Worm (Caenorhabditis elegans) whole organism, late embryonic: ENCODE results near the gene cyp-34A5.

Experiments
- C08G9.2 ChIP-seq: sonication (generic microtip); optimal IDR thresholded peaks from 2 replicates; lab custom pipeline; 2016; ENCODE audit warnings: mild to moderate bottlenecking, missing genetic modification characterization, moderate library complexity, missing compliant biosample characterization
- C38D4.7 ChIP-seq: fragments of 200-800 bp; sonication (Bioruptor generic); optimal IDR thresholded peaks from 2 replicates; lab custom pipeline; 2018; ENCODE audit warnings: mild to moderate bottlenecking, missing genetic modification characterization, moderate library complexity, missing compliant biosample characterization
- F13H6.1 ChIP-seq: sonication (generic microtip); optimal IDR thresholded peaks from 2 replicates; lab custom pipeline; 2016; ENCODE audit warnings: missing genetic modification characterization, missing compliant biosample characterization
- K02D7.2 ChIP-seq: sonication (generic microtip); optimal IDR thresholded peaks from 2 replicates; lab custom pipeline; 2017; ENCODE audit warnings: mild to moderate bottlenecking, missing genetic modification characterization, missing compliant biosample characterization
- K09A11.1 ChIP-seq: sonication (generic microtip); optimal IDR thresholded peaks from 2 replicates; lab custom pipeline; 2017; ENCODE audit warnings: antibody characterized with exemption, mild to moderate bottlenecking, missing genetic modification characterization, missing compliant biosample characterization; ENCODE audit not compliant: insufficient read depth
- T23F11.4 ChIP-seq: fragments of 200-800 bp; sonication (Bioruptor generic); optimal IDR thresholded peaks from 2 replicates; lab custom pipeline; 2018; ENCODE audit warnings: mild to moderate bottlenecking, missing genetic modification characterization, missing compliant biosample characterization
- Y22D7AL.16 ChIP-seq: sonication (generic microtip); optimal IDR thresholded peaks from 2 replicates; lab custom pipeline; 2016; ENCODE audit warnings: missing genetic modification characterization, missing compliant biosample characterization
- ahr-1 ChIP-seq: sonication (generic microtip); optimal IDR thresholded peaks from 2 replicates; lab custom pipeline; 2016; ENCODE audit warnings: missing genetic modification characterization, missing compliant biosample characterization
- ceh-2 ChIP-seq: sonication (generic microtip); optimal IDR thresholded peaks from 2 replicates; lab custom pipeline; 2016; ENCODE audit warnings: missing genotype, missing genetic modification characterization, missing compliant biosample characterization
- ceh-22 ChIP-seq: sonication (generic microtip); optimal IDR thresholded peaks from 2 replicates; lab custom pipeline; 2017; ENCODE audit warnings: missing biosample characterization, missing genetic modification characterization
- ceh-30 ChIP-seq: fragments of 150-350 bp; optimal IDR thresholded peaks from 2 replicates; lab custom pipeline; 2014; ENCODE audit warnings: missing biosample characterization, missing genetic modification characterization
- ceh-34 ChIP-seq: sonication (generic microtip); optimal IDR thresholded peaks from 2 replicates; lab custom pipeline; 2016; ENCODE audit warnings: mild to moderate bottlenecking, missing genetic modification characterization, missing compliant biosample characterization
- ceh-48 ChIP-seq: sonication (generic microtip); optimal IDR thresholded peaks from 2 replicates; lab custom pipeline; 2016; ENCODE audit warnings: missing genetic modification characterization, inconsistent platforms, missing compliant biosample characterization
- ceh-6 ChIP-seq: fragments of 200-800 bp; sonication (Bioruptor generic); optimal IDR thresholded peaks from 2 replicates; lab custom pipeline; 2018; ENCODE audit warnings: mild to moderate bottlenecking, missing genetic modification characterization, missing compliant biosample characterization
- che-1 ChIP-seq: sonication (generic microtip); optimal IDR thresholded peaks from 2 replicates; lab custom pipeline; 2016; ENCODE audit warnings: mild to moderate bottlenecking, missing genetic modification characterization, missing compliant biosample characterization
- dmd-4 ChIP-seq: sonication (generic microtip); optimal IDR thresholded peaks from 2 replicates; lab custom pipeline; 2016; ENCODE audit warnings: borderline replicate concordance, missing genetic modification characterization, missing compliant biosample characterization
- ets-4 ChIP-seq: sonication (generic microtip); optimal IDR thresholded peaks from 2 replicates; lab custom pipeline; 2016; ENCODE audit warnings: missing genetic modification characterization, missing compliant biosample characterization
- eyg-1 ChIP-seq: sonication (generic microtip); optimal IDR thresholded peaks from 2 replicates; lab custom pipeline; 2016; ENCODE audit warnings: missing genotype, missing genetic modification characterization, missing compliant biosample characterization
- fkh-10 ChIP-seq: fragments of 150-350 bp; optimal IDR thresholded peaks from 2 replicates; lab custom pipeline; 2014; ENCODE audit warnings: missing biosample characterization, missing genetic modification reagents, missing genetic modification characterization
- gmeb-2 ChIP-seq: sonication (generic microtip); optimal IDR thresholded peaks from 2 replicates; lab custom pipeline; 2016; ENCODE audit warnings: missing genetic modification characterization, inconsistent platforms, missing compliant biosample characterization
- hlh-15 ChIP-seq: sonication (generic microtip); optimal IDR thresholded peaks from 2 replicates; lab custom pipeline; 2016; ENCODE audit warnings: missing genetic modification characterization, missing compliant biosample characterization
- hlh-30 ChIP-seq: sonication (generic microtip); optimal IDR thresholded peaks from 2 replicates; lab custom pipeline; 2017; ENCODE audit warnings: antibody characterized with exemption, missing genetic modification characterization, missing compliant biosample characterization; ENCODE audit not compliant: insufficient read depth
- hlh-6 ChIP-seq: sonication (generic microtip); optimal IDR thresholded peaks from 2 replicates; lab custom pipeline; 2016; ENCODE audit warnings: missing genotype, missing genetic modification characterization, missing compliant biosample characterization
- lim-6 ChIP-seq: sonication (generic microtip); optimal IDR thresholded peaks from 2 replicates; lab custom pipeline; 2016; ENCODE audit warnings: missing genetic modification characterization, missing compliant biosample characterization
- lin-11 ChIP-seq: fragments of 200-800 bp; sonication (Bioruptor generic); optimal IDR thresholded peaks from 2 replicates; lab custom pipeline; 2018; ENCODE audit warnings: mild to moderate bottlenecking, missing genetic modification characterization, missing compliant biosample characterization
- mec-3 ChIP-seq: sonication (generic microtip); optimal IDR thresholded peaks from 2 replicates; lab custom pipeline; 2016; ENCODE audit warnings: borderline replicate concordance, missing genetic modification characterization, missing compliant biosample characterization
- nfya-1 ChIP-seq: sonication (generic microtip); optimal IDR thresholded peaks from 2 replicates; lab custom pipeline; 2017; ENCODE audit warnings: missing genetic modification characterization, mild to moderate bottlenecking, missing compliant biosample characterization, antibody characterized with exemption, moderate library complexity
- odd-2 ChIP-seq: sonication (generic microtip); optimal IDR thresholded peaks from 2 replicates; lab custom pipeline; 2017; ENCODE audit warnings: antibody characterized with exemption, mild to moderate bottlenecking, missing genetic modification characterization, missing compliant biosample characterization
- pag-3 ChIP-seq: sonication (generic microtip); optimal IDR thresholded peaks from 2 replicates; lab custom pipeline; 2016; ENCODE audit warnings: missing compliant biosample characterization, missing genetic modification characterization, borderline replicate concordance
- pat-9 ChIP-seq: fragments of 200-800 bp; sonication (Bioruptor generic); optimal IDR thresholded peaks from 2 replicates; lab custom pipeline; 2018; ENCODE audit warnings: mild to moderate bottlenecking, missing genetic modification characterization, moderate library complexity, missing compliant biosample characterization
- pha-2 ChIP-seq: sonication (generic microtip); optimal IDR thresholded peaks from 2 replicates; lab custom pipeline; 2017; ENCODE audit warnings: mild to moderate bottlenecking, missing genetic modification characterization, missing compliant biosample characterization
- pros-1 ChIP-seq: fragments of 150-350 bp; optimal IDR thresholded peaks from 2 replicates; lab custom pipeline; 2014; ENCODE audit warnings: missing biosample characterization, missing genetic modification reagents, missing genetic modification characterization
- rnt-1 ChIP-seq: sonication (generic microtip); optimal IDR thresholded peaks from 2 replicates; lab custom pipeline; 2016; ENCODE audit warnings: missing genetic modification characterization, missing compliant biosample characterization
- sdc-2 ChIP-seq: sonication (generic microtip); optimal IDR thresholded peaks from 2 replicates; lab custom pipeline; 2016; ENCODE audit warnings: missing genotype, missing genetic modification characterization, missing compliant biosample characterization
- sox-2 ChIP-seq: fragments of 200-800 bp; sonication (Bioruptor generic); IDR thresholded peaks from 2 replicates; pipeline ENCODE4 v1.3.6; 2022; ENCODE audit warnings: missing genetic modification reagents, missing genetic modification characterization, missing compliant biosample characterization
- tbx-2 ChIP-seq: sonication (generic microtip); optimal IDR thresholded peaks from 2 replicates; lab custom pipeline; 2016; ENCODE audit warnings: missing genetic modification characterization, missing compliant biosample characterization
- unc-3 ChIP-seq, 2 experiments: fragments of 200-800 bp in 1 of 2; sonication (Bioruptor generic) in 1 of 2; sonication (generic microtip) in 1 of 2; conservative IDR thresholded peaks in 1 of 2; optimal IDR thresholded peaks in 1 of 2; 2 replicates each; pipeline versions ENCODE4 v1.3.6 to Lab custom; 2016 to 2022; ENCODE audit warnings: missing compliant biosample characterization in 2 of 2, missing genetic modification characterization in 2 of 2, missing genetic modification reagents in 1 of 2
- unc-86 ChIP-seq: sonication (generic microtip); optimal IDR thresholded peaks from 2 replicates; lab custom pipeline; 2016; ENCODE audit warnings: missing genetic modification characterization, missing compliant biosample characterization
- ztf-16 ChIP-seq: sonication (generic microtip); optimal IDR thresholded peaks from 2 replicates; lab custom pipeline; 2017; ENCODE audit warnings: missing genetic modification characterization, missing compliant biosample characterization

Gene cyp-34A5

DNA sequence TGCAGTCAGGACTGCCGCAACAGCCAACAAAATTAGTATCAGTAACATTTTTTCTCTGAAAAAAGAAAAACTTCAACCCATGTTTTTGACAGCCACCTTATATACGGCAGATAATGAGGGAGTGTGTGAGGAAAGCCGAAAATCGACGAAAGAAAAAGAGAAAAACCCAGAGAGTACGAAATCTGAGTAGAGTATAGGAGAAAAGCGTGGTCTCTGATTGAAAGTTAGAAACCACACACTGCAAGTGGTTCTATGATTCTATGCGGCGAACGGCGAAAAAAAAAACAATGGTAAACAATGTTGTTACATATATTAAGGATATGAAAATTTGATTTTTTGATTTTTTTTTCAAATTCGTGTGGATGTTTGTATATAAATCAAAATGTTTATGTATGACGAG is 10.3 kb upstream of the cyp-34A5 start, which contains the start of gene cyp-34A8:
Gene cyp-34A8 (minus strand): TSS at position 62 of the 400 bp plus-strand sequence.
- TF ChIP-seq ceh-22 (tag; lab: Kevin White, UChicago) (no peak), pat-9 (tag; lab: Kevin White, UChicago) (no peak)

DNA sequence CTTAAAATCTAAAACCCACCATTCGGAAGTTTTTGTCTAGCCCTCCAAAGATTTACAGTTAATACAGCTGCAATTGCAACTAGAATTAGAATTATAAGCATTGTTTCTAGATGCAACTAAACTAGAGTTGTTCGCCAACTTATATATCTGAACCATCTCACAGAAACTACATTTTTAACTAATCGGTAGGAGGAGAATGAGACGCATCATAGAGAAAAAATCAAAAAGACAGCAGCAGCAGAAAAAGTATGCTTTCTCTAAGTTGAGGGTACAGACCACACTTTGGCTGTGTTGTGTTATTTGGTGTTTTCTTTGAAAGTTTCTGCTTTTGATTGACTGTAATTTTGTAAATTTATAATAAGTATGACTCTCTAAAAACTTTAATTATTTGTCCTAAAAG is 6.2 kb upstream of the cyp-34A5 start, which contains the start of gene cyp-34A7:
Gene cyp-34A7 (minus strand): TSS at position 101 of the 400 bp plus-strand sequence.
- TF ChIP-seq ceh-6 (no peak), lim-6 (tag; lab: Kevin White, UChicago) (no peak), tbx-2 (tag; lab: Kevin White, UChicago) (no peak)

DNA sequence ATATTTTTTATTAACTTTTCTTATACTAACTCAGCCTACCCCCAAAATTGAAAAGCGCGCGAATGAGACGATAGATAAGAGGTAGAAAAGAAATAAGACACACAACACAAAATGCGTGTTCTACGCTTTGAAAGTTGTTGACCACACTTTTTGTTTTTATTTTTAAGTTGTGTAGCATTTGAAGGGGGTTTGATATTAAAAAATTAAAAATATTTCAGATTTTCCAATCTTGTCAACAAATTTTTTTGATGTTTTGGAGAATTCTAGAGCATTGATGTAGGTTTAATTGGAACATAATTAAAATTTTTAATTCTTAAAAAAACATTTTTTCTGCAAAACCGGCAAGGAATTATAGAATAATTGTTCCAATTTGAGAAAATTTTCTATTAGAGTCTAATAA is 3.7 kb upstream of the cyp-34A5 start, which contains the start of gene cyp-34A6:
Gene cyp-34A6 (minus strand): TSS at position 101 of the 400 bp plus-strand sequence.
- TF ChIP-seq nfya-1 (no peak), lin-11 (no peak), eyg-1 (tag; lab: Kevin White, UChicago) (no peak), pha-2 (tag; lab: Kevin White, UChicago) (no peak), pag-3 (no peak)
- TF ChIP-seq, all 69 proteins: peak for 0

DNA sequence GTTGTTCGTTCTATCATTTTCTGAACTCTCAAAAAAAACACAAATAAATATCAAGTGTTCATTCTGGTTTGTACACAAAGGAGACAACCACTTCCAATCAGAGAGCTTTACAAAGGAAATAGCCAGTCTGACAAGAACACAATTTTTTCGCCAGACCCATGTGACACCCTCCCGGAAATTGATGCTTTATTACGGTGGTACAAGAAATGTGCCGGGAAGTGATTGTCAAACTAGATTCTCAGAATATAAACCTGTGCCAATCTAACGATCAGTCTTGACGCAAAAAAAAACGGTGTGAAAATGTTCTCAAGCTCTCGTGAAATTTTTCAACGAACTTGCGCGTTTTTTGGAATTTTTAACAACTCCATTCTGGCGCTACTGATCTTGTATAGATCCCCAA is 3.8 kb downstream of the cyp-34A5 start, which contains the start of gene str-247:
Gene str-247 (plus strand): TSS at position 301 of the 400 bp plus-strand sequence.
- TF ChIP-seq ztf-16 (tag; lab: Kevin White, UChicago), result no peak
- no peak for TF ChIP-seq ets-4 (tag; lab: Kevin White, UChicago)
- TF ChIP-seq F13H6.1 (tag; lab: Kevin White, UChicago), result no peak
- TF ChIP-seq hlh-15 (tag; lab: Kevin White, UChicago), result no peak
- TF ChIP-seq C38D4.7 (GFP tag; lab: Kevin White, UChicago), result no peak
- no peak for TF ChIP-seq hlh-6
- TF ChIP-seq odd-2 (tag; lab: Kevin White, UChicago), result no peak
- TF ChIP-seq unc-3 (GFP tag; conservative IDR thresholded peaks at IDR 0.05; lab: Robert Waterston, UW), result no peak
- no peak for TF ChIP-seq unc-3 (tag; optimal IDR thresholded peaks at IDR 0.05; lab: Kevin White, UChicago)
- TF ChIP-seq T23F11.4 (GFP tag; lab: Kevin White, UChicago), result no peak
- TF ChIP-seq pag-3, result no peak
- TF ChIP-seq sox-2 (GFP tag; lab: Robert Waterston, UW), result no peak
- TF ChIP-seq mec-3 (tag; lab: Kevin White, UChicago), result no peak
- no peak for TF ChIP-seq che-1 (tag; lab: Kevin White, UChicago)
- no peak for TF ChIP-seq pros-1 (tag; lab: Kevin White, UChicago)
- TF ChIP-seq ahr-1 (tag; lab: Kevin White, UChicago), result no peak
- TF ChIP-seq ceh-30 (tag; lab: Kevin White, UChicago), result no peak

- no peak for TF ChIP-seq fkh-10
- no peak for TF ChIP-seq rnt-1 (tag; lab: Kevin White, UChicago)
- TF ChIP-seq unc-86 (tag; lab: Kevin White, UChicago), result no peak
- no peak for TF ChIP-seq ceh-6
- no peak for TF ChIP-seq ceh-48
- no peak for TF ChIP-seq dmd-4
- TF ChIP-seq T23F11.4 (GFP tag; lab: Kevin White, UChicago), result no peak
- TF ChIP-seq gmeb-2 (tag; lab: Kevin White, UChicago), result no peak
- TF ChIP-seq mec-3 (tag; lab: Kevin White, UChicago), result no peak
- no peak for TF ChIP-seq ceh-2
- TF ChIP-seq K09A11.1, result no peak
- no peak for TF ChIP-seq ceh-34
- TF ChIP-seq ceh-30 (tag; lab: Kevin White, UChicago), result no peak
- no peak for TF ChIP-seq sdc-2
- no peak for TF ChIP-seq pha-2 (tag; lab: Kevin White, UChicago)
- TF ChIP-seq K02D7.2 (tag; lab: Kevin White, UChicago), result no peak
- TF ChIP-seq C08G9.2 (tag; lab: Kevin White, UChicago), result no peak
- TF ChIP-seq Y22D7AL.16 (tag; lab: Kevin White, UChicago), result no peak
- TF ChIP-seq ztf-16 (tag; lab: Kevin White, UChicago), result no peak
- no peak for TF ChIP-seq hlh-30 (tag; lab: Kevin White, UChicago)
- TF ChIP-seq, all 69 proteins: peak for 0
Measured at ce11 chrV:3949723-3950122, 7.8 kb downstream of the cyp-34A5 start, which contains the start of gene dach-1. dach-1 (plus strand) TSS chrV:3950023.
